Fruit fly (Drosophila melanogaster): ENCODE data around the gene RhoGEF3.
A peak's percentile ranks its signal among the peaks of the same experiment; 100 is the strongest.

Gene RhoGEF3

dm6 chr3L:262724-263177 lies 14.5 kb upstream of the RhoGEF3 start (continued):
- no peak for TF ChIP-seq CG10543 (GFP tag; optimal IDR thresholded peaks at IDR 0.05)
- TF ChIP-seq sens-2 (GFP tag; IDR thresholded peaks at IDR 0.05): no peak
- TF ChIP-seq dpn (GFP tag; optimal IDR thresholded peaks at IDR 0.05): no peak
- no peak for TF ChIP-seq CG3065 (GFP tag; optimal IDR thresholded peaks at IDR 0.05)
- no peak for TF ChIP-seq CG9437 (GFP tag; optimal IDR thresholded peaks at IDR 0.05)
- TF ChIP-seq kah (GFP tag; optimal IDR thresholded peaks at IDR 0.05): no peak
- TF ChIP-seq CG18011 (GFP tag; optimal IDR thresholded peaks at IDR 0.05): no peak
- TF ChIP-seq tll (GFP tag; optimal IDR thresholded peaks at IDR 0.05): no peak
- no peak for TF ChIP-seq CG8388 (GFP tag; optimal IDR thresholded peaks at IDR 0.05)
- no peak for TF ChIP-seq CG6175 (GFP tag; IDR thresholded peaks at IDR 0.05)
- no peak for TF ChIP-seq Stat92E (GFP tag; optimal IDR thresholded peaks at IDR 0.05)
- no peak for TF ChIP-seq yki (optimal IDR thresholded peaks at IDR 0.05)
- TF ChIP-seq CG12155 (GFP tag; optimal IDR thresholded peaks at IDR 0.05): no peak
- no peak for TF ChIP-seq CG32772 (GFP tag; IDR thresholded peaks at IDR 0.05)
- no peak for TF ChIP-seq CG9727 (GFP tag; optimal IDR thresholded peaks at IDR 0.05)
- no peak for TF ChIP-seq HmgD (GFP tag; optimal IDR thresholded peaks at IDR 0.05)
- TF ChIP-seq emc (GFP tag; optimal IDR thresholded peaks at IDR 0.05): no peak
- peak; percentile 66; the same call in 2 of the 3 replicates for TF ChIP-seq CG7963 (GFP tag; IDR thresholded peaks at IDR 0.05; ENCODE audit: partially characterized antibody)
- TF ChIP-seq CG10565 (GFP tag; optimal IDR thresholded peaks at IDR 0.05): no peak
- no peak for TF ChIP-seq Mrtf (GFP tag; IDR thresholded peaks at IDR 0.05)
- TF ChIP-seq E2f1 (GFP tag; IDR thresholded peaks at IDR 0.05): no peak
- no peak for TF ChIP-seq CG11695 (GFP tag; IDR thresholded peaks at IDR 0.05)
- no peak for TF ChIP-seq CG30403 (GFP tag; optimal IDR thresholded peaks at IDR 0.05)
- peak; percentile 81 for TF ChIP-seq Bgb (GFP tag; IDR thresholded peaks at IDR 0.05; ENCODE audit: partially characterized antibody)
- no peak for TF ChIP-seq CG13296 (GFP tag; optimal IDR thresholded peaks at IDR 0.05)
- TF ChIP-seq salm (tag; optimal IDR thresholded peaks at IDR 0.05): no peak
- TF ChIP-seq Ravus (GFP tag; IDR thresholded peaks at IDR 0.05): no peak
- peak; percentile 84 for TF ChIP-seq knrl (GFP tag; IDR thresholded peaks at IDR 0.05; ENCODE audit: partially characterized antibody)
- TF ChIP-seq gsb (GFP tag; IDR thresholded peaks at IDR 0.05): no peak
- no peak for TF ChIP-seq jing (GFP tag; optimal IDR thresholded peaks at IDR 0.05)
- TF ChIP-seq ftz-f1 (GFP tag; optimal IDR thresholded peaks at IDR 0.05): peak; percentile 29
- no peak for TF ChIP-seq CG10959 (GFP tag; IDR thresholded peaks at IDR 0.05)
- no peak for TF ChIP-seq CG18599 (GFP tag; optimal IDR thresholded peaks at IDR 0.05)
- TF ChIP-seq CG14667 (GFP tag; IDR thresholded peaks at IDR 0.05): no peak
- TF ChIP-seq caup (GFP tag; optimal IDR thresholded peaks at IDR 0.05; ENCODE audit: severe bottlenecking): peak; percentile 1
- TF ChIP-seq Bteb2 (GFP tag; optimal IDR thresholded peaks at IDR 0.05): no peak
- no peak for TF ChIP-seq oc (tag; optimal IDR thresholded peaks at IDR 0.05)
- TF ChIP-seq cg (GFP tag; optimal IDR thresholded peaks at IDR 0.05): no peak
- peak in 1 of 2 experiments; percentile 63 for TF ChIP-seq Pdp1 (GFP tag; optimal IDR thresholded peaks at IDR 0.05)
- TF ChIP-seq CG5245 (GFP tag; optimal IDR thresholded peaks at IDR 0.05): no peak
- TF ChIP-seq Nf-YB (GFP tag; optimal IDR thresholded peaks at IDR 0.05): no peak
- no peak for TF ChIP-seq CG15601 (tag; optimal IDR thresholded peaks at IDR 0.05)
- TF ChIP-seq Bdp1 (GFP tag; optimal IDR thresholded peaks at IDR 0.05): no peak
- TF ChIP-seq Antp (GFP tag; optimal IDR thresholded peaks at IDR 0.05): no peak
- no peak for TF ChIP-seq jigr1 (GFP tag; IDR thresholded peaks at IDR 0.05)
- TF ChIP-seq sug (tag; optimal IDR thresholded peaks at IDR 0.05): peak; percentile 93
- no peak for TF ChIP-seq croc (GFP tag; conservative IDR thresholded peaks at IDR 0.05)
- no peak for TF ChIP-seq crol (GFP tag; IDR thresholded peaks at IDR 0.05)
- no peak for TF ChIP-seq Gug (GFP tag; IDR thresholded peaks at IDR 0.05)
- peak; percentile 70 for TF ChIP-seq trem (tag; optimal IDR thresholded peaks at IDR 0.05)
- TF ChIP-seq tin (GFP tag; optimal IDR thresholded peaks at IDR 0.05): no peak

Measured in whole organism, embryonic.